Worm (Caenorhabditis elegans): Measurements from ENCODE around the gene irld-21.

The irld-21 gene

DNA sequence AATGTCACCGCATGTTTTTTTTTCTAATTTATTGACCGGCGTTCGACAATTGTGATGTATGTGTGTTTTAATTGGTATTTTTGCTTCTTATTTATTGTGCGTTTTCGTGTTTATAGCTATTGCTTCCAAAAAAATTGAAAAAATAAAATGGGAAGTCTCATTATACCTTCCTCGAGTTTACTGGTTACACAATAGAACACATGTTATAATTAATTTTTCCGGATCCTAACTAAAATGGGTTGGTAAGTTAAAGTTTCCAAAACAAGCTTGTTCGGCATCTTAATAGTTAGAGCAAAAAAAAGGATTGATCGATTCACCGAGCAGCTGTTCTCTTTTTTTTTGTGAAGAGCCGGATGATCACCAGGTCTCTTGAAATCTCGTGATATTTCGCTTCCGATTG, 33.4 kb upstream of the irld-21 start, which contains the start of gene ttr-54:
TSS of gene ttr-54 (plus strand) at position 301 of the 400 bp plus-strand sequence.
- TF ChIP-seq nhr-237 (tag; optimal IDR thresholded peaks at IDR 0.05) (no peak), mbf-1 (tag; optimal IDR thresholded peaks at IDR 0.05) (no peak), blmp-1 (tag; optimal IDR thresholded peaks at IDR 0.05; ENCODE audit: insufficient read depth) (no peak), lsy-2 (tag; optimal IDR thresholded peaks at IDR 0.05) (no peak), fos-1 (tag; optimal IDR thresholded peaks at IDR 0.05) (no peak), gmeb-1 (tag; optimal IDR thresholded peaks at IDR 0.05) (no peak), lin-13 (GFP tag; optimal IDR thresholded peaks at IDR 0.05) (no peak), unc-39 (tag; optimal IDR thresholded peaks at IDR 0.05) (no peak), crh-2 (tag; optimal IDR thresholded peaks at IDR 0.05) (no peak), snpc-4 (tag; optimal IDR thresholded peaks at IDR 0.05) (no peak), lin-11 (tag; optimal IDR thresholded peaks at IDR 0.05) (no peak), alr-1 (tag; optimal IDR thresholded peaks at IDR 0.05) (no peak), unc-62 (GFP tag; optimal IDR thresholded peaks at IDR 0.05) (no peak), ama-1 (optimal IDR thresholded peaks at IDR 0.05) (no peak), nhr-25 (tag; optimal IDR thresholded peaks at IDR 0.05) (no peak), Y55F3AM.14 (GFP tag; optimal IDR thresholded peaks at IDR 0.05) (no peak)

DNA sequence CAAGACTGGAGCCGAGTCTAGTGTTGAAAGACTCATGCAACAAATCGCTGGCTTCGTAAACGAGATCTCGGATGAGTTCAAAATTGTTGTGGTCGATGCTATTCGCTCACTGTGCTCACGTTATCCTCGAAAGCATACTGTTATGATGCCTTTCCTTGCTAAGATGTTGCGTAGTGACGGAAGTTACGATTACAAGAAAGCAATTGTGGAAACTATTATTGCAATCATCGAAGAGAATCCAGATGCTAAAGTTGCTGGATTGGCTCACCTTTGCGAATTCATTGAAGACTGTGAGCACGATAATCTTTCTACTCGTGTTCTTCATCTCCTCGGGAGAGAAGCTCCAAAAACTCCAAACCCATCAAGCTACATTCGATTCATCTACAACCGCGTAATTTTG, 31.4 kb upstream of the irld-21 start:
- TF ChIP-seq ZK546.5 (tag; optimal IDR thresholded peaks at IDR 0.05), result no peak
- no peak for TF ChIP-seq gmeb-1 (tag; optimal IDR thresholded peaks at IDR 0.05)
- no peak for TF ChIP-seq peb-1 (tag; optimal IDR thresholded peaks at IDR 0.05)
- TF ChIP-seq elt-1 (tag; optimal IDR thresholded peaks at IDR 0.05), result no peak
- no peak for TF ChIP-seq elt-3 (tag; optimal IDR thresholded peaks at IDR 0.05)
- no peak for TF ChIP-seq dmd-4 (tag; optimal IDR thresholded peaks at IDR 0.05)
- TF ChIP-seq sma-3 (GFP tag; optimal IDR thresholded peaks at IDR 0.05), result no peak
- no peak for TF ChIP-seq crh-2 (tag; optimal IDR thresholded peaks at IDR 0.05)
- TF ChIP-seq sem-4 (tag; optimal IDR thresholded peaks at IDR 0.05), result no peak
- TF ChIP-seq fos-1 (tag; optimal IDR thresholded peaks at IDR 0.05), result no peak
- no peak for TF ChIP-seq R02D3.7 (tag; optimal IDR thresholded peaks at IDR 0.05)
- no peak for TF ChIP-seq lin-11 (tag; optimal IDR thresholded peaks at IDR 0.05)
- no peak for TF ChIP-seq nhr-12 (tag; optimal IDR thresholded peaks at IDR 0.05)

DNA sequence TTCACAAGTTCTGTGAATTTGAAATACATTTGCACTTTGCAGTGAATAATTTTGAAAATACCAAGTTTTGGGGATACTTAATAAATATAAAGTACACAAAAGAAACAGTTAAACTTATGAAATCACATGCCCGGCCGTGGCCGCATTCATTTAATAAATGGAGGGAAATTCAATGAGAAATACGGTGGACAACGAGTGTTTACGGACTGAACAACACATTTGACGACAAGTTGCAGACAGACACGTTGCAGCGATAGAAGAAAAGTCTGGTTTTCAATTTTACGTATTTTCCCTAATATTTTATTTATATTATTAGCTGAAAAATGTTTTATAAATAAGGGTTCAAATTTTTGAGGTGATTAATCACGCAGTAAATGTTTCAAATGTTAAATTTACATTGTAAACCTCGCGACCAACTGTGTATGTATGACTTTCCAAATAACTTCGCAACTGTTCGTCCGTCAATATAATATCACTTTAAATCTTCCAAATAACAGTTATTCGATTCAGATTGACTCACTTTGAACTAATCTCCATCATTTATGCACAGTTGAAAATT, 29.4 kb upstream of the irld-21 start, which contains the start of gene copg-1:
TSS of gene copg-1 (plus strand) at position 509 of the 559 bp plus-strand sequence.
- TF ChIP-seq unc-39 (tag; optimal IDR thresholded peaks at IDR 0.05) (no peak), lin-11 (tag; optimal IDR thresholded peaks at IDR 0.05) (no peak), nhr-11 (tag; optimal IDR thresholded peaks at IDR 0.05) (no peak), blmp-1 (tag; optimal IDR thresholded peaks at IDR 0.05; ENCODE audit: insufficient read depth) (no peak), nhr-77 (tag; optimal IDR thresholded peaks at IDR 0.05) (no peak), alr-1 (tag; optimal IDR thresholded peaks at IDR 0.05) (no peak), unc-62 (GFP tag; optimal IDR thresholded peaks at IDR 0.05) (no peak), ZK546.5 (tag; optimal IDR thresholded peaks at IDR 0.05) (no peak), snpc-4 (tag; optimal IDR thresholded peaks at IDR 0.05) (no peak), skn-1 (tag; optimal IDR thresholded peaks at IDR 0.05) (no peak), mdl-1 (tag; optimal IDR thresholded peaks at IDR 0.05) (no peak), nhr-23 (tag; optimal IDR thresholded peaks at IDR 0.05) (no peak), ama-1 (optimal IDR thresholded peaks at IDR 0.05) (no peak), sma-3 (GFP tag; optimal IDR thresholded peaks at IDR 0.05) (peak; percentile 22), ztf-4 (tag; optimal IDR thresholded peaks at IDR 0.05) (no peak), crh-2 (tag; optimal IDR thresholded peaks at IDR 0.05) (peak; percentile 97), sma-9 (GFP tag; optimal IDR thresholded peaks at IDR 0.05) (peak; percentile 69), sma-9 (tag; optimal IDR thresholded peaks at IDR 0.05) (no peak), lsy-2 (tag; optimal IDR thresholded peaks at IDR 0.05) (peak; percentile 78 to 96), nhr-129 (tag; optimal IDR thresholded peaks at IDR 0.05) (peak; percentile 43), nhr-6 (tag; optimal IDR thresholded peaks at IDR 0.05) (no peak), sem-4 (tag; optimal IDR thresholded peaks at IDR 0.05) (no peak), C34F6.9 (tag; optimal IDR thresholded peaks at IDR 0.05) (peak; percentile 75), nhr-237 (tag; optimal IDR thresholded peaks at IDR 0.05) (no peak), dmd-4 (tag; optimal IDR thresholded peaks at IDR 0.05) (no peak), zag-1 (tag; optimal IDR thresholded peaks at IDR 0.05) (no peak), F13H6.1 (tag; optimal IDR thresholded peaks at IDR 0.05) (peak; percentile 25), fos-1 (tag; optimal IDR thresholded peaks at IDR 0.05) (peak; percentile 5), peb-1 (tag; optimal IDR thresholded peaks at IDR 0.05) (no peak), nhr-25 (tag; optimal IDR thresholded peaks at IDR 0.05) (peak; percentile 35), ceh-16 (tag; optimal IDR thresholded peaks at IDR 0.05) (no peak), mbf-1 (tag; optimal IDR thresholded peaks at IDR 0.05) (no peak), R02D3.7 (tag; optimal IDR thresholded peaks at IDR 0.05) (no peak), egl-27 (tag; optimal IDR thresholded peaks at IDR 0.05) (no peak), ztf-1 (GFP tag; conservative IDR thresholded peaks at IDR 0.05) (no peak), elt-3 (tag; optimal IDR thresholded peaks at IDR 0.05) (no peak), ztf-11 (tag; optimal IDR thresholded peaks at IDR 0.05) (no peak), nhr-12 (tag; optimal IDR thresholded peaks at IDR 0.05) (no peak), lin-13 (GFP tag; optimal IDR thresholded peaks at IDR 0.05) (peak; percentile 57), aly-2 (tag; optimal IDR thresholded peaks at IDR 0.05) (no peak), mab-5 (tag; optimal IDR thresholded peaks at IDR 0.05) (no peak), unc-55 (GFP tag; optimal IDR thresholded peaks at IDR 0.05) (peak; percentile 73), elt-1 (tag; optimal IDR thresholded peaks at IDR 0.05) (no peak), lin-39 (tag; optimal IDR thresholded peaks at IDR 0.05) (no peak), nhr-21 (tag; optimal IDR thresholded peaks at IDR 0.05) (no peak)
